Worm (Caenorhabditis elegans) whole organism, early embryonic: ENCODE results near the gene F21D5.9.

Source experiments
- aly-1 ChIP-seq: sonication (generic microtip); optimal IDR thresholded peaks from 2 replicates; lab custom pipeline; 2016; ENCODE audit warnings: missing genetic modification characterization, missing compliant biosample characterization
- ama-1 ChIP-seq: fragments of 150-350 bp; optimal IDR thresholded peaks from 2 replicates; lab custom pipeline; 2014
- flt-1 ChIP-seq: fragments of 200-800 bp; sonication (Bioruptor generic); IDR thresholded peaks from 2 replicates; pipeline ENCODE4 v1.3.6; 2022; ENCODE audit warnings: missing genetic modification characterization, missing compliant biosample characterization
- tbx-11 ChIP-seq: fragments of 200-800 bp; sonication (Bioruptor generic); IDR thresholded peaks from 2 replicates; pipeline ENCODE4 v1.3.6; 2022; ENCODE audit warnings: missing genetic modification characterization, missing compliant biosample characterization
- tbx-37 ChIP-seq: fragments of 200-800 bp; sonication (Bioruptor generic); conservative IDR thresholded peaks from 2 replicates; pipeline ENCODE4 v1.3.6; 2022; ENCODE audit warnings: missing genetic modification reagents, missing genetic modification characterization, missing compliant biosample characterization
- tra-4 ChIP-seq: sonication (generic microtip); optimal IDR thresholded peaks from 2 replicates; lab custom pipeline; 2017; ENCODE audit warnings: missing genetic modification characterization, missing compliant biosample characterization

- TF ChIP-seq tbx-37 (GFP tag; lab: Robert Waterston, UW) (no peak), tbx-11 (no peak), tra-4 (no peak), aly-1 (tag; lab: Kevin White, UChicago) (no peak), ama-1 (no peak), flt-1 (GFP tag; lab: Robert Waterston, UW) (no peak)
Observed at ce11 chrIV:8728122-8728521, 4.3 kb downstream of the F21D5.9 start, which contains the start of gene otub-3.
